Fruit fly (Drosophila melanogaster): ENCODE data around the gene ush.

ush gene

DNA sequence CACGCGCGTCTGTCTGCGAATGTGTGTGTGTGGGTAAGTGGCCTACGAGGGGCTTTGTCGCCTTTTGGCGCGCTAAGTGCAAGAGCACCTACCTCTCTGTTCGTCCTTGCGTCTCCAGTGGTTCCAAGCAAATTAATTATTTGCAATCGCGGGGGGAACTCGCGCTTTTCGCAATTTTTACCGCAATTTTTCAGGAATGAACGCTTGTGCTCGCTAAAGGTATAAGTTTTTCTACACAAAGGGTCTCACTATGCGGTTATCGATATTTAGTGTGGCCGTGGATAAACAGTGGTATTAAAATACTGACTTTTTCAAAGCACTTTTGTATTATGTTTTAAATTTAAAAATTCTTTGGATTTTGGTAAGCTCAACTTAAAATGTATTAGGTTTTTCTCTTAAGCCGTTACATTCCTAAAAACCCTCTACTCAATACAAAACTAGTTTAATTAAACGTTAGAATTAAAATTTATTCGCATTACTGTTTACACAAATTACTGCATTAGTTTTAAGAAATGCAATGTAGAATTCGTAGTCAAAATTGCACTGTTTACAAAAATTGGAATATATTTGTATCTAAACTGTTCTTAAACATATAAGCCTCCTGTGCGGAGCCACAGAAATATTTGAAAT lies 66.4 kb downstream of the ush start, which contains the start of gene lwr (continued):
- no peak for TF ChIP-seq CG6854 (GFP tag; optimal IDR thresholded peaks at IDR 0.05)
- TF ChIP-seq CG43689 (GFP tag; IDR thresholded peaks at IDR 0.05): no peak
- TF ChIP-seq fd102C (GFP tag; optimal IDR thresholded peaks at IDR 0.05): no peak
- no peak for TF ChIP-seq sima (GFP tag; optimal IDR thresholded peaks at IDR 0.05)
- no peak for TF ChIP-seq CG17385 (GFP tag; optimal IDR thresholded peaks at IDR 0.05)
- TF ChIP-seq da (GFP tag; optimal IDR thresholded peaks at IDR 0.05): no peak
- TF ChIP-seq CG14014 (GFP tag; IDR thresholded peaks at IDR 0.05): no peak
- TF ChIP-seq CG8478 (optimal IDR thresholded peaks at IDR 0.05): no peak
- TF ChIP-seq chinmo (GFP tag; IDR thresholded peaks at IDR 0.05; ENCODE audit: partially characterized antibody): no peak
- TF ChIP-seq CG3407 (GFP tag; optimal IDR thresholded peaks at IDR 0.05): no peak
- no peak for TF ChIP-seq CG8281 (tag; optimal IDR thresholded peaks at IDR 0.05)
- TF ChIP-seq CG16813 (GFP tag; IDR thresholded peaks at IDR 0.05; ENCODE audit: partially characterized antibody): peak; percentile 57; the same call in 2 of the 3 replicates
- peak; percentile 60 for TF ChIP-seq Sry-δ (GFP tag; optimal IDR thresholded peaks at IDR 0.05)
- TF ChIP-seq CG10543 (GFP tag; optimal IDR thresholded peaks at IDR 0.05): no peak
- no peak for TF ChIP-seq Hr39 (optimal IDR thresholded peaks at IDR 0.05)
- TF ChIP-seq CG7963 (GFP tag; IDR thresholded peaks at IDR 0.05; ENCODE audit: partially characterized antibody): no peak
- no peak for TF ChIP-seq Six4 (GFP tag; optimal IDR thresholded peaks at IDR 0.05)
- TF ChIP-seq lov (optimal IDR thresholded peaks at IDR 0.05): no peak
- TF ChIP-seq lov (GFP tag; IDR thresholded peaks at IDR 0.05): no peak
- TF ChIP-seq stc (GFP tag; IDR thresholded peaks at IDR 0.05): no peak
- no peak for TF ChIP-seq ken (GFP tag; IDR thresholded peaks at IDR 0.05)
- no peak for TF ChIP-seq CG30403 (GFP tag; optimal IDR thresholded peaks at IDR 0.05)
- no peak for TF ChIP-seq Blimp-1 (GFP tag; optimal IDR thresholded peaks at IDR 0.05)
- TF ChIP-seq Tbp (GFP tag; optimal IDR thresholded peaks at IDR 0.05): no peak
- TF ChIP-seq corto (GFP tag; optimal IDR thresholded peaks at IDR 0.05): no peak
- no peak for TF ChIP-seq Mad (GFP tag; optimal IDR thresholded peaks at IDR 0.05)
- peak; percentile 69 for TF ChIP-seq pzg (GFP tag; optimal IDR thresholded peaks at IDR 0.05)
- TF ChIP-seq inv (GFP tag; IDR thresholded peaks at IDR 0.05; ENCODE audit: partially characterized antibody): peak; percentile 40; the same call in 1 of the 2 replicates
- TF ChIP-seq Dad (GFP tag; optimal IDR thresholded peaks at IDR 0.05): no peak
- TF ChIP-seq CG13287 (GFP tag; IDR thresholded peaks at IDR 0.05; ENCODE audit: partially characterized antibody): peak; percentile 73
- TF ChIP-seq Dref (GFP tag; IDR thresholded peaks at IDR 0.05): peak; percentile 72
- peak; percentile 27; the same call in 2 of the 3 replicates for TF ChIP-seq CG34224 (GFP tag; IDR thresholded peaks at IDR 0.05; ENCODE audit: partially characterized antibody)
- TF ChIP-seq NfI (GFP tag; optimal IDR thresholded peaks at IDR 0.05): no peak
- TF ChIP-seq CG11085 (GFP tag; IDR thresholded peaks at IDR 0.05): no peak
- TF ChIP-seq CG30431 (GFP tag; optimal IDR thresholded peaks at IDR 0.05): no peak
- peak; percentile 6 for TF ChIP-seq PHDP (tag; optimal IDR thresholded peaks at IDR 0.05)
- no peak for TF ChIP-seq Atf-2 (GFP tag; optimal IDR thresholded peaks at IDR 0.05)
- TF ChIP-seq abd-A (tag; optimal IDR thresholded peaks at IDR 0.05): no peak
- peak; percentile 33; the same call in 1 of the 3 replicates for TF ChIP-seq HLH4C (GFP tag; IDR thresholded peaks at IDR 0.05; ENCODE audit: partially characterized antibody)
- no peak for TF ChIP-seq ap (GFP tag; IDR thresholded peaks at IDR 0.05)
- no peak for TF ChIP-seq CG8290 (GFP tag; optimal IDR thresholded peaks at IDR 0.05)
- TF ChIP-seq CG8290 (tag; optimal IDR thresholded peaks at IDR 0.05): no peak
- TF ChIP-seq HLH54F (GFP tag; optimal IDR thresholded peaks at IDR 0.05): no peak
- TF ChIP-seq chm (GFP tag; IDR thresholded peaks at IDR 0.05): no peak
- TF ChIP-seq CG7928 (GFP tag; optimal IDR thresholded peaks at IDR 0.05): no peak
- TF ChIP-seq CG11504 (tag; optimal IDR thresholded peaks at IDR 0.05): no peak
- no peak for TF ChIP-seq CG7786 (GFP tag; optimal IDR thresholded peaks at IDR 0.05)
- TF ChIP-seq Dip3 (GFP tag; optimal IDR thresholded peaks at IDR 0.05): no peak
- TF ChIP-seq Ada2b (GFP tag; IDR thresholded peaks at IDR 0.05): no peak
- peak; percentile 50 for TF ChIP-seq CG12659 (GFP tag; optimal IDR thresholded peaks at IDR 0.05)
- no peak for TF ChIP-seq CG1233 (GFP tag; optimal IDR thresholded peaks at IDR 0.05)

Measured in whole organism, embryonic.